Fruit fly (Drosophila melanogaster) whole organism, embryonic: ENCODE results near the gene betaGlu.

Experiments
- Atf6 ChIP-seq: fragments of 200-800 bp; sonication (Bioruptor generic); IDR thresholded peaks from 2 replicates; pipeline ENCODE4 v1.3.6; 2022; ENCODE audit warnings: missing biosample characterization, missing genetic modification characterization
- Bdp1 ChIP-seq: fragments of 200-800 bp; sonication (Bioruptor generic); optimal IDR thresholded peaks from 3 replicates; lab custom pipeline; 2016; ENCODE audit warnings: missing biosample characterization, missing genetic modification characterization
- CG10209 ChIP-seq: fragments of 200-800 bp; sonication (Bioruptor generic); optimal IDR thresholded peaks from 3 replicates; lab custom pipeline; 2017; ENCODE audit warnings: missing biosample characterization, mild to moderate bottlenecking, missing genetic modification characterization, missing genetic modification reagents
- CG10267 ChIP-seq: fragments of 200-800 bp; sonication (Bioruptor generic); optimal IDR thresholded peaks from 2 replicates; lab custom pipeline; 2018; ENCODE audit warnings: missing biosample characterization, mild to moderate bottlenecking, missing genetic modification characterization, moderate library complexity
- CG11247 ChIP-seq: fragments of 200-800 bp; sonication (Bioruptor generic); IDR thresholded peaks from 2 replicates; pipeline ENCODE4 v1.3.6; 2022; ENCODE audit warnings: missing biosample characterization, missing genetic modification characterization
- CG11504 ChIP-seq: fragments of 200-800 bp; sonication (Bioruptor generic); optimal IDR thresholded peaks from 3 replicates; lab custom pipeline; 2019; ENCODE audit warnings: missing biosample characterization, mild to moderate bottlenecking, missing genetic modification characterization, moderate library complexity
- CG11723 ChIP-seq: fragments of 200-800 bp; sonication (Bioruptor generic); optimal IDR thresholded peaks from 2 replicates; lab custom pipeline; 2017; ENCODE audit warnings: missing biosample characterization, mild to moderate bottlenecking, missing genetic modification characterization
- CG13296 ChIP-seq: fragments of 200-800 bp; sonication (Bioruptor generic); optimal IDR thresholded peaks from 3 replicates; lab custom pipeline; 2018; ENCODE audit warnings: missing biosample characterization, mild to moderate bottlenecking, missing genetic modification characterization
- CG13424 ChIP-seq: fragments of 200-800 bp; sonication (Bioruptor generic); optimal IDR thresholded peaks from 2 replicates; lab custom pipeline; 2019; ENCODE audit warnings: missing biosample characterization, mild to moderate bottlenecking, missing genetic modification characterization, moderate library complexity
- CG14050 ChIP-seq: fragments of 200-800 bp; sonication (Bioruptor generic); IDR thresholded peaks from 3 replicates; pipeline ENCODE4 v1.3.6; 2022; ENCODE audit warnings: missing biosample characterization, missing genetic modification characterization
- CG1602 ChIP-seq: fragments of 200-800 bp; sonication (Bioruptor generic); optimal IDR thresholded peaks from 3 replicates; lab custom pipeline; 2016; ENCODE audit warnings: missing biosample characterization, missing genetic modification characterization
- CG17328 ChIP-seq: fragments of 200-800 bp; sonication (Bioruptor generic); IDR thresholded peaks from 2 replicates; pipeline ENCODE4 v1.3.6; 2022; ENCODE audit warnings: missing biosample characterization, missing genetic modification characterization
- CG17829 ChIP-seq: fragments of 200-800 bp; optimal IDR thresholded peaks from 2 replicates; lab custom pipeline; 2019; ENCODE audit warnings: missing biosample characterization, mild to moderate bottlenecking, missing genetic modification characterization, moderate library complexity
- CG18262 ChIP-seq: fragments of 200-800 bp; optimal IDR thresholded peaks from 3 replicates; lab custom pipeline; 2019; ENCODE audit warnings: missing biosample characterization, mild to moderate bottlenecking, missing genetic modification characterization, moderate library complexity
- CG1832 ChIP-seq: fragments of 200-800 bp; sonication (Bioruptor generic); optimal IDR thresholded peaks from 2 replicates; lab custom pipeline; 2017; ENCODE audit warnings: missing biosample characterization, mild to moderate bottlenecking, missing genetic modification characterization, inconsistent platforms
- CG18619 ChIP-seq: fragments of 200-800 bp; sonication (Bioruptor generic); optimal IDR thresholded peaks from 3 replicates; lab custom pipeline; 2017; ENCODE audit warnings: missing biosample characterization, mild to moderate bottlenecking, missing genetic modification characterization
- CG31365 ChIP-seq: fragments of 200-800 bp; sonication (Bioruptor generic); optimal IDR thresholded peaks from 2 replicates; lab custom pipeline; 2018; ENCODE audit warnings: missing biosample characterization, mild to moderate bottlenecking, missing genetic modification characterization
- CG32532 ChIP-seq: fragments of 200-800 bp; sonication (Bioruptor generic); IDR thresholded peaks from 2 replicates; pipeline ENCODE4 v1.3.6; 2022; ENCODE audit warnings: missing biosample characterization, missing genetic modification characterization
- CG5180 ChIP-seq: fragments of 200-800 bp; sonication (Bioruptor generic); optimal IDR thresholded peaks from 3 replicates; lab custom pipeline; 2017; ENCODE audit warnings: missing biosample characterization, missing genetic modification characterization, mild to moderate bottlenecking, moderate library complexity, missing genetic modification reagents
- CG5953 ChIP-seq: fragments of 200-800 bp; sonication (Bioruptor generic); IDR thresholded peaks from 2 replicates; pipeline ENCODE4 v1.3.6; 2022; ENCODE audit warnings: missing biosample characterization, missing genetic modification characterization
- CG6765 ChIP-seq: fragments of 200-800 bp; sonication (Bioruptor generic); optimal IDR thresholded peaks from 3 replicates; lab custom pipeline; 2017; ENCODE audit warnings: missing biosample characterization, mild to moderate bottlenecking, missing genetic modification characterization
- CG7357 ChIP-seq: fragments of 200-800 bp; sonication (Bioruptor generic); IDR thresholded peaks from 3 replicates; pipeline ENCODE4 v1.3.6; 2022; ENCODE audit warnings: missing biosample characterization, missing genetic modification characterization
- CG7556 ChIP-seq: fragments of 200-800 bp; sonication (Bioruptor generic); optimal IDR thresholded peaks from 2 replicates; lab custom pipeline; 2017; ENCODE audit warnings: missing biosample characterization, mild to moderate bottlenecking, missing genetic modification characterization
- CG8944 ChIP-seq: fragments of 200-800 bp; sonication (Bioruptor generic); optimal IDR thresholded peaks from 3 replicates; lab custom pipeline; 2016; ENCODE audit warnings: missing biosample characterization, missing genetic modification characterization
- CkIIα-i1 ChIP-seq: fragments of 200-800 bp; sonication (Bioruptor generic); IDR thresholded peaks from 2 replicates; pipeline ENCODE4 v1.3.6; 2022; ENCODE audit warnings: missing biosample characterization, missing genetic modification characterization
- Dip3 ChIP-seq: fragments of 200-800 bp; sonication (Bioruptor generic); optimal IDR thresholded peaks from 3 replicates; lab custom pipeline; 2016; ENCODE audit warnings: missing biosample characterization, missing genetic modification characterization
- Hsf ChIP-seq: fragments of 200-800 bp; sonication (Bioruptor generic); optimal IDR thresholded peaks from 3 replicates; lab custom pipeline; 2016; ENCODE audit warnings: missing biosample characterization, missing genetic modification characterization
- Lim3 ChIP-seq: fragments of 200-800 bp; sonication (Bioruptor generic); IDR thresholded peaks from 2 replicates; pipeline ENCODE4 v1.3.6; 2022; ENCODE audit warnings: missing biosample characterization, missing genetic modification characterization
- Ravus ChIP-seq: fragments of 200-800 bp; sonication (Bioruptor generic); IDR thresholded peaks from 2 replicates; pipeline ENCODE4 v1.3.6; 2022; ENCODE audit warnings: missing biosample characterization, missing genetic modification characterization
- Trl ChIP-seq, 3 experiments: fragments of >200 bp in 2 of 3; fragments of 200-800 bp in 1 of 3; sonication (Bioruptor generic) in 1 of 3; optimal IDR thresholded peaks; 2 replicates in 1 of 3; 3 replicates in 2 of 3; lab custom pipeline; 2016 to 2017; ENCODE audit warnings: missing biosample characterization in 1 of 3, missing genetic modification characterization in 1 of 3
- ara ChIP-seq: fragments of 200-800 bp; sonication (Bioruptor generic); IDR thresholded peaks from 2 replicates; pipeline ENCODE4 v1.3.6; 2022; ENCODE audit warnings: missing biosample characterization, missing genetic modification characterization
- ash1 ChIP-seq: fragments of 200-800 bp; sonication (Bioruptor generic); optimal IDR thresholded peaks from 2 replicates; lab custom pipeline; 2018; ENCODE audit warnings: missing biosample characterization, mild to moderate bottlenecking, missing genetic modification characterization
- bigmax ChIP-seq: fragments of 200-800 bp; sonication (Bioruptor generic); optimal IDR thresholded peaks from 2 replicates; lab custom pipeline; 2018; ENCODE audit warnings: missing biosample characterization, mild to moderate bottlenecking, missing genetic modification characterization
- chif ChIP-seq, 2 experiments: fragments of 200-800 bp; sonication (Bioruptor generic); optimal IDR thresholded peaks; 3 replicates each; lab custom pipeline; 2016; ENCODE audit warnings: missing biosample characterization in 2 of 2, missing genetic modification characterization in 2 of 2
- ci ChIP-seq: fragments of 200-800 bp; sonication (Bioruptor generic); IDR thresholded peaks from 3 replicates; pipeline ENCODE4 v1.3.6; 2022; ENCODE audit warnings: missing biosample characterization, missing genetic modification characterization
- crol ChIP-seq: fragments of 200-800 bp; sonication (Bioruptor generic); IDR thresholded peaks from 2 replicates; pipeline ENCODE4 v1.3.6; 2022; ENCODE audit warnings: missing biosample characterization, missing genetic modification characterization
- dmrt11E ChIP-seq: fragments of 200-800 bp; sonication (Bioruptor generic); optimal IDR thresholded peaks from 3 replicates; lab custom pipeline; 2018; ENCODE audit warnings: missing biosample characterization, mild to moderate bottlenecking, missing genetic modification characterization, moderate library complexity
- dpn ChIP-seq, 2 experiments: fragments of 200-800 bp; sonication (Bioruptor generic); optimal IDR thresholded peaks; 3 replicates each; lab custom pipeline; 2016; ENCODE audit warnings: missing biosample characterization in 2 of 2, missing genetic modification characterization in 2 of 2
- dysf ChIP-seq: fragments of 200-800 bp; sonication (Bioruptor generic); IDR thresholded peaks from 3 replicates; pipeline ENCODE4 v1.3.6; 2022; ENCODE audit warnings: missing biosample characterization, missing genetic modification characterization
- fu2 ChIP-seq: fragments of 200-800 bp; sonication (Bioruptor generic); optimal IDR thresholded peaks from 2 replicates; lab custom pipeline; 2016; ENCODE audit warnings: missing biosample characterization, missing genetic modification characterization
- gcm ChIP-seq: fragments of 200-800 bp; sonication (Bioruptor generic); optimal IDR thresholded peaks from 2 replicates; lab custom pipeline; 2019; ENCODE audit warnings: missing biosample characterization, mild to moderate bottlenecking, missing genetic modification characterization, moderate library complexity
- h ChIP-seq: fragments of >200 bp; optimal IDR thresholded peaks from 2 replicates; lab custom pipeline; 2017
- lbe ChIP-seq: fragments of 200-800 bp; sonication (Bioruptor generic); optimal IDR thresholded peaks from 2 replicates; lab custom pipeline; 2016; ENCODE audit warnings: missing biosample characterization, mild to moderate bottlenecking, missing genetic modification characterization
- odd ChIP-seq: fragments of 200-800 bp; sonication (Bioruptor generic); optimal IDR thresholded peaks from 2 replicates; lab custom pipeline; 2017; ENCODE audit warnings: missing biosample characterization, mild to moderate bottlenecking, missing genetic modification characterization
- pan ChIP-seq, 4 experiments: fragments of >200 bp in 3 of 4; fragments of 200-800 bp in 1 of 4; sonication (Bioruptor generic) in 1 of 4; optimal IDR thresholded peaks in 3 of 4; IDR thresholded peaks in 1 of 4; 2 replicates each; pipeline versions ENCODE4 v1.3.6 to Lab custom; 2017 to 2022; ENCODE audit warnings: missing biosample characterization in 2 of 4, missing genetic modification characterization in 2 of 4, mixed read lengths in 1 of 4
- pfk ChIP-seq: fragments of 200-800 bp; sonication (Bioruptor generic); optimal IDR thresholded peaks from 2 replicates; lab custom pipeline; 2018; ENCODE audit warnings: missing biosample characterization, mild to moderate bottlenecking, missing genetic modification characterization, moderate library complexity
- run ChIP-seq: fragments of 200-800 bp; sonication (Bioruptor generic); optimal IDR thresholded peaks from 3 replicates; lab custom pipeline; 2018; ENCODE audit warnings: missing biosample characterization, mild to moderate bottlenecking, missing genetic modification characterization
- sim ChIP-seq: fragments of 200-800 bp; sonication (Bioruptor generic); IDR thresholded peaks from 2 replicates; pipeline ENCODE4 v1.3.6; 2022; ENCODE audit warnings: missing biosample characterization, missing genetic modification characterization
- sima ChIP-seq: fragments of 200-800 bp; sonication (Bioruptor generic); optimal IDR thresholded peaks from 2 replicates; lab custom pipeline; 2016; ENCODE audit warnings: missing biosample characterization, missing genetic modification characterization
- tin ChIP-seq: fragments of 200-800 bp; sonication (Bioruptor generic); optimal IDR thresholded peaks from 3 replicates; lab custom pipeline; 2016; ENCODE audit warnings: missing biosample characterization, missing genetic modification characterization
- unpg ChIP-seq: fragments of 200-800 bp; sonication (Bioruptor generic); optimal IDR thresholded peaks from 3 replicates; lab custom pipeline; 2018; ENCODE audit warnings: missing biosample characterization, mild to moderate bottlenecking, missing genetic modification characterization, moderate library complexity
- wdn ChIP-seq: fragments of 200-800 bp; sonication (Bioruptor generic); IDR thresholded peaks from 2 replicates; pipeline ENCODE4 v1.3.6; 2022; ENCODE audit warnings: missing biosample characterization, missing genetic modification characterization

Gene betaGlu

DNA sequence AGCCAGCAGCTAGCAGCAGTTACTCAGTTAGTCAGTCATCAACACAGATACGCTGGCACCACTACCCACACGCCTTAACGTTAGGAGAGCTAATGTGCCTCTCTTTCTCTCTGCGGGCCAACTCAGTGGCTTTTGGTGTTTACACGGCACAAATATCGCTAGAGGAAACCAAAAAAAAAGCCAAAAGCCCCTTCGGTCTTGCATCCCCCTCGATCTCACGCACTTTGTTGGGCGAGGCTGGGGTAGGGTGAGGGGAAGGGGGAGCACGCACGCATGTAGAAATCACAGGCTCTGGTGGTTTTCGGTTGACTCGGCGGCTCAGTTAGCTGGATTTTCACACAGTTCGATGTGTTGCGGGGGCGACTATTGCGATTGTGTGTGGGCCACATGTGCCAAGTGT, 49.7 kb downstream of the betaGlu start (continued):
- TF ChIP-seq Atf6 (GFP tag; lab: Robert Waterston, UW) (no peak), tin (GFP tag; lab: Kevin White, UChicago) (no peak), ash1 (GFP tag; lab: Kevin White, UChicago) (no peak), CG10209 (peak; percentile 32), Lim3 (no peak), CG1832 (GFP tag; lab: Kevin White, UChicago) (peak; percentile 28), Hsf (GFP tag; lab: Kevin White, UChicago) (no peak), CG11723 (GFP tag; lab: Kevin White, UChicago) (no peak), h (lab: Kevin White, UChicago) (no peak), Bdp1 (GFP tag; lab: Kevin White, UChicago) (no peak), odd (GFP tag; lab: Kevin White, UChicago) (no peak), pan (optimal IDR thresholded peaks at IDR 0.05; lab: Kevin White, UChicago) (no peak), pan (GFP tag; optimal IDR thresholded peaks at IDR 0.05 in 1 of 2, IDR thresholded peaks at IDR 0.05 in 1 of 2) (peak in 1 of 2 experiments; percentile 33), gcm (GFP tag; lab: Kevin White, UChicago) (no peak), bigmax (GFP tag; lab: Kevin White, UChicago) (no peak), CG18619 (GFP tag; lab: Kevin White, UChicago) (no peak), ci (GFP tag; lab: Robert Waterston, UW) (peak; percentile 37; the same call in 1 of the 3 replicates), sim (GFP tag; lab: Robert Waterston, UW) (no peak), CkIIα-i1 (GFP tag; lab: Robert Waterston, UW) (no peak), CG5180 (peak; percentile 35), wdn (GFP tag; lab: Robert Waterston, UW) (no peak), dpn (GFP tag; optimal IDR thresholded peaks at IDR 0.05; lab: Kevin White, UChicago) (no peak), CG11504 (tag; lab: Kevin White, UChicago) (no peak), fu2 (GFP tag; lab: Kevin White, UChicago) (no peak), CG13296 (peak; percentile 10), CG1602 (GFP tag; lab: Kevin White, UChicago) (no peak), CG32532 (GFP tag; lab: Robert Waterston, UW) (peak; percentile 29; the same call in 1 of the 2 replicates), CG17328 (GFP tag; lab: Robert Waterston, UW) (no peak), lbe (GFP tag; lab: Kevin White, UChicago) (no peak), CG7357 (GFP tag; lab: Robert Waterston, UW) (no peak), CG13424 (tag; lab: Kevin White, UChicago) (no peak), dmrt11E (tag; lab: Kevin White, UChicago) (no peak), CG10267 (tag; lab: Kevin White, UChicago) (no peak), CG14050 (GFP tag; lab: Robert Waterston, UW) (no peak), CG11247 (no peak), CG18262 (tag; lab: Kevin White, UChicago) (no peak), crol (GFP tag; lab: Robert Waterston, UW) (peak; percentile 92), CG31365 (tag; lab: Kevin White, UChicago) (peak; percentile 14), CG5953 (GFP tag; lab: Robert Waterston, UW) (no peak), sima (GFP tag; lab: Kevin White, UChicago) (no peak), CG7556 (no peak), Ravus (GFP tag; lab: Robert Waterston, UW) (no peak), unpg (GFP tag; lab: Kevin White, UChicago) (no peak), Dip3 (no peak), dysf (GFP tag; lab: Robert Waterston, UW) (no peak), CG8944 (GFP tag; lab: Kevin White, UChicago) (no peak), pfk (no peak), Trl (optimal IDR thresholded peaks at IDR 0.05; lab: Kevin White, UChicago) (peak; percentile 48 to 57), Trl (GFP tag; optimal IDR thresholded peaks at IDR 0.05; lab: Kevin White, UChicago) (no peak), ara (GFP tag; lab: Robert Waterston, UW) (no peak), run (tag; lab: Kevin White, UChicago) (no peak), CG6765 (no peak), chif (GFP tag; optimal IDR thresholded peaks at IDR 0.05; lab: Kevin White, UChicago) (no peak), CG17829 (no peak)
